Worm (Caenorhabditis elegans) whole organism, L2 larva: ENCODE measurements around the gene fbxa-155.
"Not testable (repeated sequence)": the region's sequence is repeated elsewhere in the genome, so short reads cannot be mapped to it uniquely, and the experiment has no call there.

ENCODE experiments used
- egl-27 ChIP-seq: sonication (generic microtip); optimal IDR thresholded peaks from 3 replicates; lab custom pipeline; 2017; ENCODE audit warnings: missing biosample characterization, missing genetic modification reagents, missing genetic modification characterization
- fos-1 ChIP-seq: fragments of 150-350 bp; optimal IDR thresholded peaks from 2 replicates; lab custom pipeline; 2014; ENCODE audit warnings: missing biosample characterization, missing genetic modification characterization
- lin-13 ChIP-seq: fragments of 150-350 bp; optimal IDR thresholded peaks from 2 replicates; lab custom pipeline; 2014; ENCODE audit warnings: missing biosample characterization, missing genetic modification reagents, missing genetic modification characterization
- lin-39 ChIP-seq: fragments of 150-350 bp; optimal IDR thresholded peaks from 2 replicates; lab custom pipeline; 2014; ENCODE audit warnings: missing biosample characterization, missing genetic modification reagents, missing genetic modification characterization
- lsy-2 ChIP-seq, 2 experiments: fragments of 150-350 bp in 1 of 2; sonication (generic microtip) in 1 of 2; optimal IDR thresholded peaks; 2 replicates each; lab custom pipeline; 2014 to 2017; ENCODE audit warnings: missing biosample characterization in 2 of 2, missing genetic modification characterization in 2 of 2
- mab-5 ChIP-seq: fragments of 150-350 bp; optimal IDR thresholded peaks from 2 replicates; lab custom pipeline; 2014; ENCODE audit warnings: missing biosample characterization, missing genetic modification characterization
- mdl-1 ChIP-seq, 2 experiments: fragments of 150-350 bp in 1 of 2; sonication (generic microtip) in 1 of 2; optimal IDR thresholded peaks; 2 replicates each; lab custom pipeline; 2017; ENCODE audit warnings: missing biosample characterization in 2 of 2, missing genetic modification characterization in 2 of 2
- nhr-6 ChIP-seq: fragments of 150-350 bp; optimal IDR thresholded peaks from 2 replicates; lab custom pipeline; 2014; ENCODE audit warnings: missing biosample characterization, missing genetic modification characterization

ce11 chrIII:10053312-10053711, 43.3 kb upstream of the fbxa-155 start, which contains the start of gene T16G12.12:
- TF ChIP-seq fos-1 (tag; lab: Kevin White, UChicago); egl-27 (tag; lab: Kevin White, UChicago); mdl-1 (tag; optimal IDR thresholded peaks at IDR 0.05; lab: Kevin White, UChicago); lin-13 (GFP tag; lab: Kevin White, UChicago); mab-5 (tag; lab: Kevin White, UChicago); lsy-2 (tag; optimal IDR thresholded peaks at IDR 0.05; lab: Kevin White, UChicago); nhr-6 (tag; lab: Kevin White, UChicago); lin-39 (tag; lab: Kevin White, UChicago): not testable (repeated sequence)
